Worm (Caenorhabditis elegans): Measurements from ENCODE around the gene srg-9.

The srg-9 gene

DNA sequence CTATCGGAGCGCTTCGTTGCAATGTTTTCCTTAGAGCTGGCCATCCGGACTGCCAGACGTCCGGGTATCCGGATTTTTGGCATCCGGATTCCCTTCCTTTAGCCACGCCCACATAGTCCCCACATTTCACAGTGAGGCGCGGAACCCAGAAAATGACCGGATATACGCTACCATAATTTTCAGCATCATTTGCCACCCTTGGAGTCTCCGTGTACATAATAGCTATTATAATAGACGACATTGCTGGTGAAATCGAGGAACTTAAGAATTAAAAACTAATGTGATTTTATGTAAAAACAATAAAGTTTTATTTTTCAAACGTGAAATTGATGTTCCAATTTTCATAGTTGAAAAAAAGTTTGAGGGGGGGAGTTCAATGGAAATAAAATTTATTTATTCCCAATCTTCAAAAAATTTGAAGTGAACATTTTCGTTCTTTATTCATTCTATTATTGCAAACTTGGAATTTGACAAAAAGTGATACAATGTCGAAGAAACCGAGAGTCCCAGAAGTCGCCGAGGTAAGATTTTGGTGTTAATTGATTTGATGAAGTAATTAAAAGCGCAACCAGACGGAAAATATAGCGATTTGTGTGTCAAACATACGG, 46.3 kb downstream of the srg-9 start:
- TF ChIP-seq ama-1 (optimal IDR thresholded peaks at IDR 0.05) (no peak), aly-1 (tag; optimal IDR thresholded peaks at IDR 0.05) (no peak), hmbx-1 (tag; optimal IDR thresholded peaks at IDR 0.05) (no peak), pes-1 (GFP tag; IDR thresholded peaks at IDR 0.05) (no peak), tbx-11 (GFP tag; IDR thresholded peaks at IDR 0.05) (no peak), B0310.2 (tag; optimal IDR thresholded peaks at IDR 0.05) (no peak), hmg-4 (GFP tag; optimal IDR thresholded peaks at IDR 0.05) (no peak), ceh-36 (tag; optimal IDR thresholded peaks at IDR 0.05) (no peak), hnd-1 (tag; optimal IDR thresholded peaks at IDR 0.05) (no peak), ceh-13 (GFP tag; optimal IDR thresholded peaks at IDR 0.05) (no peak), tbx-37 (GFP tag; conservative IDR thresholded peaks at IDR 0.05) (no peak)

ce11 chrIII:6208984-6209383, 47.6 kb downstream of the srg-9 start, which contains the start of gene C23G10.1:
C23G10.1 (plus strand) TSS chrIII:6209284.
- no peak for TF ChIP-seq tbx-37 (GFP tag; conservative IDR thresholded peaks at IDR 0.05)
- TF ChIP-seq ama-1 (optimal IDR thresholded peaks at IDR 0.05): no peak
- no peak for TF ChIP-seq tbx-11 (GFP tag; IDR thresholded peaks at IDR 0.05)
- no peak for TF ChIP-seq hmg-4 (GFP tag; optimal IDR thresholded peaks at IDR 0.05)
- no peak for TF ChIP-seq sea-1 (GFP tag; conservative IDR thresholded peaks at IDR 0.05)
- no peak for TF ChIP-seq ceh-36 (tag; optimal IDR thresholded peaks at IDR 0.05)
- no peak for TF ChIP-seq hmbx-1 (tag; optimal IDR thresholded peaks at IDR 0.05)
- TF ChIP-seq tra-4 (tag; optimal IDR thresholded peaks at IDR 0.05): no peak
- no peak for TF ChIP-seq scrt-1 (GFP tag; IDR thresholded peaks at IDR 0.05)
- TF ChIP-seq pes-1 (GFP tag; IDR thresholded peaks at IDR 0.05): no peak
- no peak for TF ChIP-seq ceh-13 (GFP tag; optimal IDR thresholded peaks at IDR 0.05)
- no peak for TF ChIP-seq F13C5.2 (tag; optimal IDR thresholded peaks at IDR 0.05)

ce11 chrIII:6207881-6208280, 48.7 kb downstream of the srg-9 start, which contains the start of gene C23G10.2:
C23G10.2 (plus strand) TSS chrIII:6208064.
- TF ChIP-seq hmbx-1 (tag; optimal IDR thresholded peaks at IDR 0.05) (no peak), tra-4 (tag; optimal IDR thresholded peaks at IDR 0.05) (no peak), scrt-1 (GFP tag; IDR thresholded peaks at IDR 0.05) (no peak), ceh-13 (GFP tag; optimal IDR thresholded peaks at IDR 0.05) (no peak), tbx-37 (GFP tag; conservative IDR thresholded peaks at IDR 0.05) (no peak), aly-1 (tag; optimal IDR thresholded peaks at IDR 0.05) (no peak), ceh-36 (tag; optimal IDR thresholded peaks at IDR 0.05) (no peak), pes-1 (GFP tag; IDR thresholded peaks at IDR 0.05) (no peak), flt-1 (GFP tag; IDR thresholded peaks at IDR 0.05) (no peak), hnd-1 (tag; optimal IDR thresholded peaks at IDR 0.05) (no peak), ama-1 (optimal IDR thresholded peaks at IDR 0.05) (no peak), F13C5.2 (tag; optimal IDR thresholded peaks at IDR 0.05) (no peak), ets-7 (tag; optimal IDR thresholded peaks at IDR 0.05) (no peak), tbx-11 (GFP tag; IDR thresholded peaks at IDR 0.05) (no peak), hmg-4 (GFP tag; optimal IDR thresholded peaks at IDR 0.05) (no peak), sea-1 (GFP tag; conservative IDR thresholded peaks at IDR 0.05) (no peak)

DNA sequence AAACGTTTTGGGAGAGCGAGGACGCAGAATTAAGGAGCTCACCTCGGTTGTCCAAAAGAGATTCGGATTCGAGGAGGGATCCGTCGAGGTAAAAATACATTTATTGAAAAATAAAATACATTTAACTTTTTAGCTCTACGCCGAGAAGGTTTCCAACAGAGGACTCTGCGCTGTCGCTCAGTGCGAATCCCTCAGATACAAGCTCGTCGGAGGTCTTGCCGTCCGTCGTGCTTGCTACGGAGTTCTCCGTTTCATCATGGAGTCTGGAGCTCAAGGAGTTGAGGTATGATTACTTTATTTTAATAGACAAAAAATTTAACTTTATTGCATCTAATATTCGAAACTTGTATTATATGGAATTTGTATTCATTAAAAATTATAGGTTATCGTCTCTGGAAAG, 49.5 kb downstream of the srg-9 start:
- no peak for TF ChIP-seq tbx-37 (GFP tag; conservative IDR thresholded peaks at IDR 0.05)

DNA sequence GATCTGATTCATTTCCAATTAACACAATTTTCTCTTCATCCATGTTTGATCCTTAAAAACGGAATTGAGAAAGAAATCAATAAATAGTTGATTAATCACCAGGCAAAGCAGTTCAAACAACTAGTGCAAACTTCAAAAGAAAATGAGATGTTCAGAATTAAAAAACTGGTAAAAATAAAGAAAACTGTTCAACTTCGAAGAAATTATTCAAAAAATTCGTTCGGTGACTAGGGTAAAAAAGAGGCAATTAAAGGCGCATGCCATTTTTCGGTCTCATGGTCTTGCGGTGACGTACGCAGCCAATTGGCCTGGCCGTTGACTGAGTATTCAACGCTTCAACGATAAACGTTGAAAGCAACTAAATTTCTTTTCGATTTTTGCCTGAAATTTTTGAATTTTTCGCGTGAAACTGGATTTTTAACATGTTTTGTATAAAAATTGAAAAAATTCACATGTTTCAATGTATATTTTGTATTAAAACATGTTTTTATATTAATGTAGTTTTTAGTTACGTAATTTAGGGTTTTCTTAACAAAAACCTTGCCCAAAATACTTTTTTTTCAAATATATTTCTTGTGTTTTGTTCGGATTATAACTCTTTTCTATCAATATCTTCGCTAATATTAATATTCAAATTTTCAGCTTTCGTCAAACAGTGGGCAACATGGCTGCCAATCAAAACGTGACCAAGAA, 50.3 kb downstream of the srg-9 start, which contains the start of the genes sna-3 and rps-3:
Gene sna-3 (minus strand): TSS at position 51 of the 693 bp plus-strand sequence.
Gene rps-3 (plus strand): TSS at position 643 of the 693 bp plus-strand sequence.
- TF ChIP-seq F13C5.2 (tag; optimal IDR thresholded peaks at IDR 0.05) (peak; percentile 10), pes-1 (GFP tag; IDR thresholded peaks at IDR 0.05) (no peak), B0310.2 (tag; optimal IDR thresholded peaks at IDR 0.05) (no peak)
